Worm (Caenorhabditis elegans): ENCODE measurements around the gene cls-2.

- TF ChIP-seq nhr-12 (tag; optimal IDR thresholded peaks at IDR 0.05) (no peak), irx-1 (tag; optimal IDR thresholded peaks at IDR 0.05) (no peak), unc-98 (GFP tag; IDR thresholded peaks at IDR 0.05) (no peak)
Observed at ce11 chrIII:9050600-9050999, 4.2 kb upstream of the cls-2 start, which contains the start of gene ikke-1.

Measured in whole organism, L1 larva.